Worm (Caenorhabditis elegans) whole organism, mixed stage, embryonic: ENCODE data around the gene asna-1.

Experiments used
- M03D4.4 ChIP-seq: sonication (generic microtip); optimal IDR thresholded peaks from 2 replicates; lab custom pipeline; 2017; ENCODE audit warnings: mild to moderate bottlenecking, missing genetic modification characterization, missing compliant biosample characterization
- bed-3 ChIP-seq: fragments of 200-800 bp; sonication (Bioruptor generic); optimal IDR thresholded peaks from 3 replicates; lab custom pipeline; 2018; ENCODE audit warnings: mild to moderate bottlenecking, missing genetic modification characterization, moderate library complexity, missing compliant biosample characterization
- ceh-39 ChIP-seq: fragments of 150-350 bp; optimal IDR thresholded peaks from 2 replicates; lab custom pipeline; 2014; ENCODE audit warnings: missing biosample characterization, missing genetic modification characterization
- ceh-83 ChIP-seq: fragments of 200-800 bp; sonication (Bioruptor generic); optimal IDR thresholded peaks from 2 replicates; lab custom pipeline; 2018; ENCODE audit warnings: mild to moderate bottlenecking, missing genetic modification characterization, missing compliant biosample characterization
- ces-1 ChIP-seq: fragments of 150-350 bp; optimal IDR thresholded peaks from 2 replicates; lab custom pipeline; 2014; ENCODE audit warnings: missing biosample characterization, missing genetic modification reagents, missing genetic modification characterization
- cnd-1 ChIP-seq: fragments of 200-800 bp; sonication (Bioruptor generic); optimal IDR thresholded peaks from 2 replicates; lab custom pipeline; 2018; ENCODE audit warnings: mild to moderate bottlenecking, missing genetic modification characterization, missing compliant biosample characterization
- drap-1 ChIP-seq: fragments of 200-800 bp; sonication (Bioruptor generic); optimal IDR thresholded peaks from 3 replicates; lab custom pipeline; 2018; ENCODE audit warnings: mild to moderate bottlenecking, missing genetic modification characterization, missing compliant biosample characterization
- elt-1 ChIP-seq: sonication (generic microtip); optimal IDR thresholded peaks from 2 replicates; lab custom pipeline; 2017; ENCODE audit warnings: missing genetic modification characterization, mild to moderate bottlenecking, missing compliant biosample characterization, antibody characterized with exemption, moderate library complexity, borderline replicate concordance; ENCODE audit not compliant: insufficient read depth
- elt-3 ChIP-seq: fragments of 150-350 bp; optimal IDR thresholded peaks from 2 replicates; lab custom pipeline; 2014; ENCODE audit warnings: missing biosample characterization, missing genetic modification characterization
- flh-1 ChIP-seq: fragments of 200-800 bp; sonication (Bioruptor generic); optimal IDR thresholded peaks from 2 replicates; lab custom pipeline; 2018; ENCODE audit warnings: mild to moderate bottlenecking, missing genetic modification characterization, moderate library complexity, missing compliant biosample characterization
- ham-2 ChIP-seq: fragments of 200-800 bp; sonication (Bioruptor generic); optimal IDR thresholded peaks from 2 replicates; lab custom pipeline; 2018; ENCODE audit warnings: mild to moderate bottlenecking, missing genetic modification characterization, missing compliant biosample characterization
- hlh-1 ChIP-seq: fragments of 150-350 bp; optimal IDR thresholded peaks from 2 replicates; lab custom pipeline; 2014; ENCODE audit warnings: missing biosample characterization, missing genetic modification reagents, missing genetic modification characterization
- lin-13 ChIP-seq: fragments of 150-350 bp; optimal IDR thresholded peaks from 2 replicates; lab custom pipeline; 2014; ENCODE audit warnings: missing biosample characterization, missing genetic modification characterization
- lin-32 ChIP-seq: fragments of 200-800 bp; sonication (Bioruptor generic); optimal IDR thresholded peaks from 2 replicates; lab custom pipeline; 2018; ENCODE audit warnings: mild to moderate bottlenecking, missing genetic modification characterization, missing compliant biosample characterization
- lsy-2 ChIP-seq: fragments of 150-350 bp; optimal IDR thresholded peaks from 2 replicates; lab custom pipeline; 2014; ENCODE audit warnings: missing biosample characterization, missing genetic modification characterization
- mab-5 ChIP-seq: fragments of 150-350 bp; optimal IDR thresholded peaks from 2 replicates; lab custom pipeline; 2014; ENCODE audit warnings: missing biosample characterization, missing genetic modification characterization
- mls-2 ChIP-seq: sonication (generic microtip); optimal IDR thresholded peaks from 2 replicates; lab custom pipeline; 2016; ENCODE audit warnings: mild to moderate bottlenecking, missing genetic modification characterization, moderate library complexity, missing compliant biosample characterization
- nhr-12 ChIP-seq: fragments of 150-350 bp; optimal IDR thresholded peaks from 2 replicates; lab custom pipeline; 2014; ENCODE audit warnings: missing biosample characterization, missing genetic modification characterization
- nhr-2 ChIP-seq: fragments of 150-350 bp; optimal IDR thresholded peaks from 2 replicates; lab custom pipeline; 2014; ENCODE audit warnings: missing biosample characterization, missing genetic modification characterization
- nhr-237 ChIP-seq: fragments of 150-350 bp; optimal IDR thresholded peaks from 2 replicates; lab custom pipeline; 2014; ENCODE audit warnings: missing biosample characterization, missing genetic modification characterization
- nhr-28 ChIP-seq: fragments of 150-350 bp; optimal IDR thresholded peaks from 2 replicates; lab custom pipeline; 2014; ENCODE audit warnings: missing biosample characterization, missing genetic modification characterization
- snpc-4 ChIP-seq: fragments of 150-350 bp; optimal IDR thresholded peaks from 2 replicates; lab custom pipeline; 2014; ENCODE audit warnings: missing biosample characterization, missing genetic modification characterization
- sptf-1 ChIP-seq: sonication (generic microtip); optimal IDR thresholded peaks from 2 replicates; lab custom pipeline; 2017; ENCODE audit warnings: mild to moderate bottlenecking, missing genetic modification characterization, moderate library complexity, missing compliant biosample characterization
- unc-39 ChIP-seq: fragments of 150-350 bp; optimal IDR thresholded peaks from 2 replicates; lab custom pipeline; 2014; ENCODE audit warnings: missing biosample characterization, missing genetic modification characterization
- unc-62 ChIP-seq: fragments of 150-350 bp; optimal IDR thresholded peaks from 2 replicates; lab custom pipeline; 2014; ENCODE audit warnings: missing biosample characterization, missing genetic modification reagents, missing genetic modification characterization
- zip-8 ChIP-seq: fragments of 150-350 bp; optimal IDR thresholded peaks from 2 replicates; lab custom pipeline; 2014; ENCODE audit warnings: missing biosample characterization, missing genetic modification characterization
- ztf-11 ChIP-seq: fragments of 150-350 bp; optimal IDR thresholded peaks from 2 replicates; lab custom pipeline; 2014; ENCODE audit warnings: missing biosample characterization, missing genetic modification characterization

The asna-1 gene

ce11 chrIII:8873990-8874668, 20.8 kb upstream of the asna-1 start (continued):
- TF ChIP-seq cnd-1 (tag; lab: Kevin White, UChicago), result peak; percentile 78
- no peak for TF ChIP-seq snpc-4 (tag; lab: Kevin White, UChicago)
- TF ChIP-seq M03D4.4 (tag; lab: Kevin White, UChicago), result peak; percentile 60
- TF ChIP-seq hlh-1 (tag; lab: Kevin White, UChicago), result peak; percentile 69
- peak; percentile 2 for TF ChIP-seq lin-13 (tag; lab: Kevin White, UChicago)
- no peak for TF ChIP-seq nhr-28 (tag; lab: Kevin White, UChicago)
- TF ChIP-seq unc-39 (tag; lab: Kevin White, UChicago), result peak; percentile 22
- no peak for TF ChIP-seq ham-2 (GFP tag; lab: Kevin White, UChicago)
- peak; percentile 85 for TF ChIP-seq lin-32
- TF ChIP-seq mab-5 (tag; lab: Kevin White, UChicago), result no peak

DNA sequence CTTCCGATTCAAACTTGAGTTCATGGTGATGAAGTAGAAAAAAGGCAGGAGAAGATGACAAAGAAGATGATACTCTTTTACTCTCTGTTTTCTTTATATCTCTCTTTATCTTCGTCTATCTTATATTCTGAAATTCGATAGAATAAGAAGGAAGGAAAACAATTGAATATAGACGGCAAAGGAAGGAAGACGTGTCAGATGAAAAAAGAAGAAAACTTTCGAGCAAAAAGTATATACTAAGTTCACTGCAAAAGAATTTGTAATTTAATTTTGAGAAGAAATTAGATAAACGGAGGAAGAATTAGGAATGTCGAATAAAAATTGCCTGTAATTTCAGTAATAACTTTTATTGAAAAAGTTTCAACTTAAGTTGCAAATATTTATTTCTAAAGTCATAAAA, 17.9 kb upstream of the asna-1 start, which contains the start of gene K01F9.2:
Gene K01F9.2 (minus strand): TSS at position 127 of the 400 bp plus-strand sequence.
- TF ChIP-seq sptf-1, result no peak
- no peak for TF ChIP-seq ceh-39 (tag; lab: Kevin White, UChicago)
- no peak for TF ChIP-seq cnd-1 (tag; lab: Kevin White, UChicago)
- no peak for TF ChIP-seq flh-1 (GFP tag; lab: Kevin White, UChicago)
- TF ChIP-seq mls-2 (tag; lab: Kevin White, UChicago), result no peak
- no peak for TF ChIP-seq nhr-12 (tag; lab: Kevin White, UChicago)
- TF ChIP-seq ces-1 (GFP tag; lab: Kevin White, UChicago), result peak; percentile 91

ce11 chrIII:8878960-8879359, 15.9 kb upstream of the asna-1 start:
- TF ChIP-seq ceh-39 (tag; lab: Kevin White, UChicago) (no peak), cnd-1 (tag; lab: Kevin White, UChicago) (no peak), nhr-237 (tag; lab: Kevin White, UChicago) (no peak), ztf-11 (tag; lab: Kevin White, UChicago) (no peak), ceh-83 (GFP tag; lab: Kevin White, UChicago) (no peak), ham-2 (GFP tag; lab: Kevin White, UChicago) (no peak), hlh-1 (tag; lab: Kevin White, UChicago) (no peak), lsy-2 (tag; lab: Kevin White, UChicago) (no peak), nhr-28 (tag; lab: Kevin White, UChicago) (no peak), elt-3 (tag; lab: Kevin White, UChicago) (no peak), unc-62 (GFP tag; lab: Kevin White, UChicago) (no peak), mls-2 (tag; lab: Kevin White, UChicago) (no peak), nhr-2 (tag; lab: Kevin White, UChicago) (no peak), zip-8 (tag; lab: Kevin White, UChicago) (no peak), nhr-12 (tag; lab: Kevin White, UChicago) (no peak), elt-1 (tag; lab: Kevin White, UChicago) (no peak), bed-3 (GFP tag; lab: Kevin White, UChicago) (no peak), ces-1 (GFP tag; lab: Kevin White, UChicago) (no peak), lin-13 (tag; lab: Kevin White, UChicago) (no peak), unc-39 (tag; lab: Kevin White, UChicago) (no peak)

- TF ChIP-seq M03D4.4 (tag; lab: Kevin White, UChicago), result no peak
Observed at ce11 chrIII:8882333-8882732, 12.5 kb upstream of the asna-1 start.

DNA sequence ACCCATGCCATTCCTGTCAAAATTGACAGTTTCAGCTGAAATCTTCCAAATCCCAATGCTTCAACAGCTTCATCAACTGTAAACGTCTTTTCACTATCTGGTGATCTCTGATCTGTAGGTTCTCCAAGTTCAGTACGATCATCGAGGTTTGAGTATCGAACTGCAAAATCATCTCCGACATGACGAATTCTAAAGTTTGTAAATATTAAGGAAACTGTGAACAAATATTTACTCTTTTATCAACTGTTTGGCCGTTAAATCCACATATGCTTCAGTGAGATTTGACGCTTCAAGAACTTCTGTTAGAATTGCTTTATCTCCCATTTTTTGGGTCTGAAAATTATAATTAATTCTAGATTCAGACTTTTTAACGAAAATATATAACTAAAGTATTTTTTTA, 9.7 kb upstream of the asna-1 start, which contains the start of gene svop-1:
Gene svop-1 (minus strand): TSS at position 339 of the 400 bp plus-strand sequence.
- no peak for TF ChIP-seq ces-1 (GFP tag; lab: Kevin White, UChicago)
- TF ChIP-seq hlh-1 (tag; lab: Kevin White, UChicago), result no peak
- no peak for TF ChIP-seq elt-3 (tag; lab: Kevin White, UChicago)
- no peak for TF ChIP-seq nhr-237 (tag; lab: Kevin White, UChicago)
- TF ChIP-seq elt-1 (tag; lab: Kevin White, UChicago), result no peak
- TF ChIP-seq drap-1 (GFP tag; lab: Kevin White, UChicago), result no peak
- TF ChIP-seq lin-32, result no peak
- no peak for TF ChIP-seq ceh-39 (tag; lab: Kevin White, UChicago)
